Fruit fly (Drosophila melanogaster): ENCODE data around the gene Mcm6.
A peak's percentile ranks its signal among the peaks of the same experiment; 100 is the strongest.

Mcm6 gene

DNA sequence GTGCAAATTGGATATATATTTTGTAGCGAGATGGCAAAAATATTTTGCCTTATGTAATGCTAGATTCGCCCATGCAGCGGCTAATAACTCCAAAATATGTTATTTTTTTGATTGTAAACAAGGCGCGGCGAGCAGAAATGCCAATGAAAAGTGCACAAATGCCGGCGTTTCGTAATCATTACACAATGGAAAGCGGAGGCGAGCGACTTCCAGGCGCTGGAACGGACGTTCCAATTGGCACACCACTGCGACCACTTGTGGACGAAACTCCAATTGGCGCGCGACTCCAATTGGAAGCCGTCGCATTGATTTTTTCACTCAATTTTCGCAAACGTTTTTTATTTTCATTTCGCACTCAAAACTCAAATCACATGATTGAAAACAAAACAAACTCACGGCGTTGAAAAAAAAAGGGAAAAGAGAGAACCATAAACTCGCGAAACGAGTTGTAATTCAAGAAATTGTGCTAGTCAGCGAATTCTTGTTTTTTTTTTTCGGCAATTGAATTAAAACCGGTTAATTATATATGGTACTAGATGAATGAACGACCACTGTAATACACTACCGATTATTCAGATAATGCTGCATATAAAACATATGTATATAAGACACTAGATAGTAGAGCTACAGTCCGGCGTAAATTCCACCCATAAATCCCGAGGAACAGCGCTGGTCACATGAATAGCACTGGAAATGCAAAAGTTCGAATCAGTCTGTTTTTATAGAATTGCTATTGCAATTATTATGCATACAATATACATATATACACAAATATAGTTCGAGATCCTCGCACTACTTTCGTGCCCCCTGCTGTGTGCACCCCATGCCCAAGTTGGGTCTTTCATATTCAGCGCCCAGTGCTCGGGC lies 4.7 kb downstream of the Mcm6 start, which contains the start of gene ND-ASHI (continued):
- TF ChIP-seq Taf1 (GFP tag; IDR thresholded peaks at IDR 0.05), result peak; percentile 96
- peak; percentile 97 for TF ChIP-seq wdn (GFP tag; IDR thresholded peaks at IDR 0.05)
- peak; percentile 83 for TF ChIP-seq Bdp1 (GFP tag; optimal IDR thresholded peaks at IDR 0.05)
- peak; percentile 90 for TF ChIP-seq CG14667 (GFP tag; IDR thresholded peaks at IDR 0.05)
- TF ChIP-seq en (GFP tag; optimal IDR thresholded peaks at IDR 0.05), result peak; percentile 74
- TF ChIP-seq shn (GFP tag; optimal IDR thresholded peaks at IDR 0.05), result peak; percentile 77
- peak; percentile 90 for TF ChIP-seq oc (tag; optimal IDR thresholded peaks at IDR 0.05)
- peak; percentile 98 for TF ChIP-seq Rfx (GFP tag; IDR thresholded peaks at IDR 0.05)
- TF ChIP-seq crc (GFP tag; optimal IDR thresholded peaks at IDR 0.05), result peak; percentile 85
- TF ChIP-seq CHES-1-like (GFP tag; optimal IDR thresholded peaks at IDR 0.05), result peak; percentile 85
- TF ChIP-seq crp (GFP tag; optimal IDR thresholded peaks at IDR 0.05), result peak in 1 of 2 experiments; percentile 49
- TF ChIP-seq disco-r (GFP tag; optimal IDR thresholded peaks at IDR 0.05), result peak; percentile 90
- TF ChIP-seq NC2β (GFP tag; optimal IDR thresholded peaks at IDR 0.05), result peak; percentile 88
- TF ChIP-seq bowl (GFP tag; IDR thresholded peaks at IDR 0.05), result peak; percentile 81; the same call in 1 of the 2 replicates
- peak; percentile 91 for TF ChIP-seq B-H1 (GFP tag; IDR thresholded peaks at IDR 0.05)
- no peak for TF ChIP-seq Opbp (GFP tag; IDR thresholded peaks at IDR 0.05; ENCODE audit: partially characterized antibody)
- TF ChIP-seq Ets97D (GFP tag; optimal IDR thresholded peaks at IDR 0.05), result peak; percentile 82
- peak; percentile 95 for TF ChIP-seq ken (GFP tag; IDR thresholded peaks at IDR 0.05)
- peak; percentile 95 for TF ChIP-seq CrebB (tag; optimal IDR thresholded peaks at IDR 0.05)
- TF ChIP-seq Asciz (GFP tag; optimal IDR thresholded peaks at IDR 0.05), result no peak
- TF ChIP-seq ERR (GFP tag; optimal IDR thresholded peaks at IDR 0.05), result peak; percentile 93
- TF ChIP-seq B-H2 (GFP tag; optimal IDR thresholded peaks at IDR 0.05), result peak; percentile 98
- TF ChIP-seq CG14014 (GFP tag; IDR thresholded peaks at IDR 0.05), result peak; percentile 97
- TF ChIP-seq salm (tag; optimal IDR thresholded peaks at IDR 0.05), result peak; percentile 84
- peak; percentile 92 for TF ChIP-seq CG10209 (GFP tag; optimal IDR thresholded peaks at IDR 0.05)
- peak; percentile 97 for TF ChIP-seq schlank (tag; optimal IDR thresholded peaks at IDR 0.05)
- TF ChIP-seq CG4854 (GFP tag; optimal IDR thresholded peaks at IDR 0.05), result peak; percentile 93
- no peak for TF ChIP-seq CG34224 (GFP tag; IDR thresholded peaks at IDR 0.05; ENCODE audit: partially characterized antibody)
- TF ChIP-seq Lim3 (GFP tag; IDR thresholded peaks at IDR 0.05), result peak; percentile 78
- peak; percentile 95 for TF ChIP-seq CG13624 (GFP tag; optimal IDR thresholded peaks at IDR 0.05)
- TF ChIP-seq vvl (GFP tag; IDR thresholded peaks at IDR 0.05), result peak; percentile 99
- TF ChIP-seq Xrp1 (GFP tag; IDR thresholded peaks at IDR 0.05), result peak; percentile 96
- TF ChIP-seq CG3281 (GFP tag; optimal IDR thresholded peaks at IDR 0.05), result peak; percentile 97
- peak; percentile 90 for TF ChIP-seq scrt (GFP tag; optimal IDR thresholded peaks at IDR 0.05)
- peak; percentile 90 for TF ChIP-seq CG16815 (GFP tag; optimal IDR thresholded peaks at IDR 0.05)
- peak; percentile 93 for TF ChIP-seq H2.0 (GFP tag; IDR thresholded peaks at IDR 0.05)
- TF ChIP-seq CG15479 (GFP tag; optimal IDR thresholded peaks at IDR 0.05), result no peak
- peak; percentile 95 for TF ChIP-seq PHDP (tag; optimal IDR thresholded peaks at IDR 0.05)
- TF ChIP-seq pan (optimal IDR thresholded peaks at IDR 0.05), result no peak
- TF ChIP-seq pan (GFP tag; optimal IDR thresholded peaks at IDR 0.05 in 1 of 2, IDR thresholded peaks at IDR 0.05 in 1 of 2), result peak in 1 of 2 experiments; percentile 97
- TF ChIP-seq bbx (GFP tag; IDR thresholded peaks at IDR 0.05; ENCODE audit: partially characterized antibody), result no peak
- TF ChIP-seq CG15011 (GFP tag; optimal IDR thresholded peaks at IDR 0.05), result peak; percentile 91
- peak; percentile 68 for TF ChIP-seq CG4282 (GFP tag; optimal IDR thresholded peaks at IDR 0.05)
- TF ChIP-seq sima (GFP tag; optimal IDR thresholded peaks at IDR 0.05), result peak; percentile 85
- TF ChIP-seq CG10366 (GFP tag; IDR thresholded peaks at IDR 0.05), result peak; percentile 95
- TF ChIP-seq toy (GFP tag; IDR thresholded peaks at IDR 0.05), result peak; percentile 94
- TF ChIP-seq CG7372 (GFP tag; IDR thresholded peaks at IDR 0.05), result peak; percentile 95
- peak; percentile 95 for TF ChIP-seq CG15269 (tag; optimal IDR thresholded peaks at IDR 0.05)
- peak; percentile 94 for TF ChIP-seq gem (tag; optimal IDR thresholded peaks at IDR 0.05)
